Worm (Caenorhabditis elegans) whole organism, mixed stage, embryonic: ENCODE data around the gene F35E8.6.

Experiments
- M03D4.4 ChIP-seq: sonication (generic microtip); optimal IDR thresholded peaks from 2 replicates; lab custom pipeline; 2017; ENCODE audit warnings: mild to moderate bottlenecking, missing genetic modification characterization, missing compliant biosample characterization
- ces-1 ChIP-seq: fragments of 150-350 bp; optimal IDR thresholded peaks from 2 replicates; lab custom pipeline; 2014; ENCODE audit warnings: missing biosample characterization, missing genetic modification reagents, missing genetic modification characterization
- elt-1 ChIP-seq: sonication (generic microtip); optimal IDR thresholded peaks from 2 replicates; lab custom pipeline; 2017; ENCODE audit warnings: missing genetic modification characterization, mild to moderate bottlenecking, missing compliant biosample characterization, antibody characterized with exemption, moderate library complexity, borderline replicate concordance; ENCODE audit not compliant: insufficient read depth
- elt-3 ChIP-seq: fragments of 150-350 bp; optimal IDR thresholded peaks from 2 replicates; lab custom pipeline; 2014; ENCODE audit warnings: missing biosample characterization, missing genetic modification characterization
- hlh-1 ChIP-seq: fragments of 150-350 bp; optimal IDR thresholded peaks from 2 replicates; lab custom pipeline; 2014; ENCODE audit warnings: missing biosample characterization, missing genetic modification reagents, missing genetic modification characterization
- lsy-2 ChIP-seq: fragments of 150-350 bp; optimal IDR thresholded peaks from 2 replicates; lab custom pipeline; 2014; ENCODE audit warnings: missing biosample characterization, missing genetic modification characterization
- pha-4 ChIP-seq: fragments of 150-350 bp; optimal IDR thresholded peaks from 2 replicates; lab custom pipeline; 2018; ENCODE audit warnings: missing biosample characterization, missing genetic modification reagents, missing genetic modification characterization
- sptf-1 ChIP-seq: sonication (generic microtip); optimal IDR thresholded peaks from 2 replicates; lab custom pipeline; 2017; ENCODE audit warnings: mild to moderate bottlenecking, missing genetic modification characterization, moderate library complexity, missing compliant biosample characterization
- unc-62 ChIP-seq: fragments of 150-350 bp; optimal IDR thresholded peaks from 2 replicates; lab custom pipeline; 2014; ENCODE audit warnings: missing biosample characterization, missing genetic modification reagents, missing genetic modification characterization

- TF ChIP-seq M03D4.4 (tag; lab: Kevin White, UChicago) (no peak), lsy-2 (tag; lab: Kevin White, UChicago) (no peak), ces-1 (GFP tag; lab: Kevin White, UChicago) (no peak), elt-3 (tag; lab: Kevin White, UChicago) (no peak), pha-4 (tag; lab: Kevin White, UChicago) (no peak), hlh-1 (no peak), elt-1 (tag; lab: Kevin White, UChicago) (no peak), unc-62 (GFP tag; lab: Kevin White, UChicago) (no peak), sptf-1 (no peak)
Measured at ce11 chrV:15913714-15914113, 1.8 kb downstream of the F35E8.6 start, which contains the start of gene F35E8.7.
